Fruit fly (Drosophila melanogaster): ENCODE results near the gene CG17776.

CG17776 gene

dm6 chrX:2225138-2225537, 40.6 kb downstream of the CG17776 start, which contains the start of gene pcx:
Gene pcx, plus strand, starts transcription at chrX:2225296.
- no peak for TF ChIP-seq CG12605 (GFP tag; IDR thresholded peaks at IDR 0.05)
- TF ChIP-seq CG17806 (tag; optimal IDR thresholded peaks at IDR 0.05), result no peak
- TF ChIP-seq CG15710 (tag; optimal IDR thresholded peaks at IDR 0.05), result no peak
- TF ChIP-seq Ets98B (GFP tag; IDR thresholded peaks at IDR 0.05), result no peak
- TF ChIP-seq CG32121 (GFP tag; IDR thresholded peaks at IDR 0.05), result no peak
- TF ChIP-seq CG8301 (tag; optimal IDR thresholded peaks at IDR 0.05), result no peak
- no peak for TF ChIP-seq CG14655 (GFP tag; optimal IDR thresholded peaks at IDR 0.05)
- no peak for TF ChIP-seq CG4496 (GFP tag; IDR thresholded peaks at IDR 0.05)
- no peak for TF ChIP-seq CG9948 (tag; optimal IDR thresholded peaks at IDR 0.05)
- no peak for TF ChIP-seq Snoo (tag; optimal IDR thresholded peaks at IDR 0.05)
- TF ChIP-seq rn (GFP tag; IDR thresholded peaks at IDR 0.05), result no peak
- TF ChIP-seq gl (tag; optimal IDR thresholded peaks at IDR 0.05), result no peak
- no peak for TF ChIP-seq CG8159 (tag; optimal IDR thresholded peaks at IDR 0.05)
- TF ChIP-seq CG10348 (GFP tag; IDR thresholded peaks at IDR 0.05), result no peak
- no peak for TF ChIP-seq D1 (tag; optimal IDR thresholded peaks at IDR 0.05)
- no peak for TF ChIP-seq EcR (GFP tag; optimal IDR thresholded peaks at IDR 0.05)
- TF ChIP-seq Pif1A (GFP tag; optimal IDR thresholded peaks at IDR 0.05), result no peak
- TF ChIP-seq Pif1B (GFP tag; optimal IDR thresholded peaks at IDR 0.05), result no peak

Data from whole organism, pupa.